Fruit fly (Drosophila melanogaster): ENCODE data around the gene Acbp1.

The Acbp1 gene

dm6 chr2L:8133772-8134386, 28.4 kb downstream of the Acbp1 start:
- TF ChIP-seq bbx (GFP tag; IDR thresholded peaks at IDR 0.05; ENCODE audit: partially characterized antibody) (no peak), az2 (GFP tag; optimal IDR thresholded peaks at IDR 0.05) (no peak), sd (tag; optimal IDR thresholded peaks at IDR 0.05) (no peak), ato (GFP tag; IDR thresholded peaks at IDR 0.05; ENCODE audit: partially characterized antibody) (no peak), CG10979 (tag; optimal IDR thresholded peaks at IDR 0.05) (no peak), corto (GFP tag; optimal IDR thresholded peaks at IDR 0.05) (no peak), tll (GFP tag; optimal IDR thresholded peaks at IDR 0.05) (no peak), CG10267 (tag; optimal IDR thresholded peaks at IDR 0.05) (peak; percentile 21), ATbp (GFP tag; optimal IDR thresholded peaks at IDR 0.05) (no peak), stwl (tag; optimal IDR thresholded peaks at IDR 0.05) (peak; percentile 90), peb (GFP tag; IDR thresholded peaks at IDR 0.05) (no peak), Dbx (GFP tag; IDR thresholded peaks at IDR 0.05) (no peak), CG15601 (tag; optimal IDR thresholded peaks at IDR 0.05) (no peak), chinmo (GFP tag; IDR thresholded peaks at IDR 0.05; ENCODE audit: partially characterized antibody) (0 out of 4 replicates have a peak, but pooled peaks have one; percentile 20), ewg (GFP tag; optimal IDR thresholded peaks at IDR 0.05) (no peak), CG5180 (GFP tag; optimal IDR thresholded peaks at IDR 0.05) (no peak), shn (GFP tag; optimal IDR thresholded peaks at IDR 0.05) (no peak), Dref (GFP tag; IDR thresholded peaks at IDR 0.05) (peak; percentile 76), bigmax (GFP tag; optimal IDR thresholded peaks at IDR 0.05) (no peak), Abd-B (GFP tag; optimal IDR thresholded peaks at IDR 0.05) (no peak), pho (GFP tag; optimal IDR thresholded peaks at IDR 0.05) (no peak), sens (GFP tag) (peak; percentile 3), CG7357 (GFP tag; IDR thresholded peaks at IDR 0.05) (no peak), run (tag; optimal IDR thresholded peaks at IDR 0.05) (no peak), CG17829 (tag; optimal IDR thresholded peaks at IDR 0.05) (peak; percentile 20), Nf-YC (tag; optimal IDR thresholded peaks at IDR 0.05) (no peak), CG17802 (tag; optimal IDR thresholded peaks at IDR 0.05) (no peak), CG32532 (GFP tag; IDR thresholded peaks at IDR 0.05) (no peak), CG7556 (GFP tag; optimal IDR thresholded peaks at IDR 0.05) (no peak), CG6254 (GFP tag; optimal IDR thresholded peaks at IDR 0.05) (no peak), CG15479 (GFP tag; optimal IDR thresholded peaks at IDR 0.05) (no peak), YL-1 (GFP tag; optimal IDR thresholded peaks at IDR 0.05) (peak; percentile 44), Dek (tag; optimal IDR thresholded peaks at IDR 0.05) (no peak), Adf1 (GFP tag; IDR thresholded peaks at IDR 0.05) (no peak), Stat92E (GFP tag; optimal IDR thresholded peaks at IDR 0.05) (peak in 1 of 3 experiments; percentile 41), br (optimal IDR thresholded peaks at IDR 0.05) (no peak), trem (tag; optimal IDR thresholded peaks at IDR 0.05) (peak; percentile 53), CG1529 (GFP tag; optimal IDR thresholded peaks at IDR 0.05) (no peak), Dp (GFP tag; optimal IDR thresholded peaks at IDR 0.05) (peak; percentile 94), Trl (optimal IDR thresholded peaks at IDR 0.05) (no peak), Trl (GFP tag; optimal IDR thresholded peaks at IDR 0.05) (no peak), Fer1 (GFP tag; optimal IDR thresholded peaks at IDR 0.05) (no peak), crol (GFP tag; IDR thresholded peaks at IDR 0.05) (no peak), CG11560 (tag; IDR thresholded peaks at IDR 0.05) (peak; percentile 98), CG31441 (GFP tag; IDR thresholded peaks at IDR 0.05) (no peak), org-1 (GFP tag; optimal IDR thresholded peaks at IDR 0.05) (no peak), fd96Cb (tag; optimal IDR thresholded peaks at IDR 0.05) (no peak), zen2 (GFP tag; IDR thresholded peaks at IDR 0.05; ENCODE audit: partially characterized antibody) (no peak), Vsx1 (GFP tag; optimal IDR thresholded peaks at IDR 0.05) (no peak), CG30020 (tag; optimal IDR thresholded peaks at IDR 0.05) (peak; percentile 90)

Data from whole organism, embryonic.